Fruit fly (Drosophila melanogaster) whole organism, embryonic: ENCODE measurements around the gene Nazo.

Experiments
- Asciz ChIP-seq: fragments of 200-800 bp; sonication (Bioruptor generic); optimal IDR thresholded peaks from 2 replicates; lab custom pipeline; 2017; ENCODE audit warnings: missing biosample characterization, mild to moderate bottlenecking, missing genetic modification characterization, missing genetic modification reagents
- Atf-2 ChIP-seq: fragments of 200-800 bp; sonication (Bioruptor generic); optimal IDR thresholded peaks from 2 replicates; lab custom pipeline; 2016; ENCODE audit warnings: missing biosample characterization, missing genetic modification characterization
- CG10267 ChIP-seq: fragments of 200-800 bp; sonication (Bioruptor generic); optimal IDR thresholded peaks from 2 replicates; lab custom pipeline; 2018; ENCODE audit warnings: missing biosample characterization, mild to moderate bottlenecking, missing genetic modification characterization, moderate library complexity
- CG10431 ChIP-seq: fragments of 200-800 bp; sonication (Bioruptor generic); optimal IDR thresholded peaks from 3 replicates; lab custom pipeline; 2018; ENCODE audit warnings: missing biosample characterization, mild to moderate bottlenecking, missing genetic modification characterization
- CG11723 ChIP-seq: fragments of 200-800 bp; sonication (Bioruptor generic); optimal IDR thresholded peaks from 2 replicates; lab custom pipeline; 2017; ENCODE audit warnings: missing biosample characterization, mild to moderate bottlenecking, missing genetic modification characterization
- CG12155 ChIP-seq: fragments of 200-800 bp; sonication (Bioruptor generic); optimal IDR thresholded peaks from 3 replicates; lab custom pipeline; 2016; ENCODE audit warnings: missing biosample characterization, missing genetic modification characterization
- CG12391 ChIP-seq: fragments of 200-800 bp; sonication (Bioruptor generic); optimal IDR thresholded peaks from 3 replicates; lab custom pipeline; 2018; ENCODE audit warnings: missing biosample characterization, mild to moderate bottlenecking, missing genetic modification characterization, moderate library complexity
- CG13287 ChIP-seq: fragments of 200-800 bp; sonication (Bioruptor generic); IDR thresholded peaks from 2 replicates; pipeline ENCODE4 v1.3.6; 2022; ENCODE audit warnings: missing biosample characterization, missing genetic modification characterization; ENCODE audit not compliant: partially characterized antibody
- CG15696 ChIP-seq: fragments of 200-800 bp; sonication (Bioruptor generic); optimal IDR thresholded peaks from 2 replicates; lab custom pipeline; 2019; ENCODE audit warnings: missing biosample characterization, mild to moderate bottlenecking, missing genetic modification characterization, moderate library complexity
- CG16813 ChIP-seq: fragments of 200-800 bp; sonication (Bioruptor generic); IDR thresholded peaks from 3 replicates; pipeline ENCODE4 v1.3.6; 2022; ENCODE audit warnings: missing biosample characterization, missing genetic modification characterization; ENCODE audit not compliant: partially characterized antibody
- CG2712 ChIP-seq: fragments of 200-800 bp; optimal IDR thresholded peaks from 3 replicates; lab custom pipeline; 2019; ENCODE audit warnings: missing biosample characterization, mild to moderate bottlenecking, missing genetic modification characterization, moderate library complexity
- CG32532 ChIP-seq: fragments of 200-800 bp; sonication (Bioruptor generic); IDR thresholded peaks from 2 replicates; pipeline ENCODE4 v1.3.6; 2022; ENCODE audit warnings: missing biosample characterization, missing genetic modification characterization
- CG33213 ChIP-seq: fragments of 200-800 bp; sonication (Bioruptor generic); optimal IDR thresholded peaks from 3 replicates; lab custom pipeline; 2016; ENCODE audit warnings: missing biosample characterization, missing genetic modification characterization
- CG6813 ChIP-seq: fragments of 200-800 bp; sonication (Bioruptor generic); optimal IDR thresholded peaks from 2 replicates; lab custom pipeline; 2017; ENCODE audit warnings: missing biosample characterization, missing genetic modification characterization, mild to moderate bottlenecking, moderate library complexity, missing genetic modification reagents
- CG7963 ChIP-seq: fragments of 200-800 bp; sonication (Bioruptor generic); IDR thresholded peaks from 3 replicates; pipeline ENCODE4 v1.3.6; 2022; ENCODE audit warnings: missing biosample characterization, missing genetic modification characterization; ENCODE audit not compliant: partially characterized antibody
- CG9797 ChIP-seq: fragments of 200-800 bp; sonication (Bioruptor generic); optimal IDR thresholded peaks from 3 replicates; lab custom pipeline; 2018; ENCODE audit warnings: missing biosample characterization, mild to moderate bottlenecking, missing genetic modification characterization
- CTCF ChIP-seq: fragments of 200-800 bp; sonication (Bioruptor generic); optimal IDR thresholded peaks from 2 replicates; lab custom pipeline; 2017; ENCODE audit warnings: missing biosample characterization, mild to moderate bottlenecking, missing genetic modification characterization, moderate library complexity
- D19A ChIP-seq: fragments of 200-800 bp; optimal IDR thresholded peaks from 3 replicates; lab custom pipeline; 2019; ENCODE audit warnings: missing biosample characterization, mild to moderate bottlenecking, missing genetic modification characterization, moderate library complexity
- Dip2 ChIP-seq: fragments of 200-800 bp; sonication (Bioruptor generic); IDR thresholded peaks from 2 replicates; pipeline ENCODE4 v1.3.6; 2022; ENCODE audit warnings: missing biosample characterization, missing genetic modification characterization
- Doc3 ChIP-seq: fragments of 200-800 bp; sonication (Bioruptor generic); IDR thresholded peaks from 3 replicates; pipeline ENCODE4 v1.3.6; 2022; ENCODE audit warnings: missing biosample characterization, missing genetic modification characterization; ENCODE audit not compliant: partially characterized antibody
- Dref ChIP-seq: fragments of 200-800 bp; sonication (Bioruptor generic); IDR thresholded peaks from 2 replicates; pipeline ENCODE4 v1.3.6; 2022; ENCODE audit warnings: missing biosample characterization, missing genetic modification characterization
- HHEX ChIP-seq: fragments of 200-800 bp; sonication (Bioruptor generic); optimal IDR thresholded peaks from 3 replicates; lab custom pipeline; 2017; ENCODE audit warnings: missing biosample characterization, mild to moderate bottlenecking, missing genetic modification characterization, missing genetic modification reagents
- HmgD ChIP-seq: fragments of 200-800 bp; sonication (Bioruptor generic); optimal IDR thresholded peaks from 3 replicates; lab custom pipeline; 2016; ENCODE audit warnings: missing biosample characterization, missing genetic modification characterization
- Lhr ChIP-seq: fragments of 200-800 bp; sonication (Bioruptor generic); optimal IDR thresholded peaks from 3 replicates; lab custom pipeline; 2017; ENCODE audit warnings: mild to moderate bottlenecking, missing biosample characterization, missing genetic modification reagents, missing genetic modification characterization
- Lim3 ChIP-seq: fragments of 200-800 bp; sonication (Bioruptor generic); IDR thresholded peaks from 2 replicates; pipeline ENCODE4 v1.3.6; 2022; ENCODE audit warnings: missing biosample characterization, missing genetic modification characterization
- Mes4 ChIP-seq: fragments of 200-800 bp; sonication (Bioruptor generic); optimal IDR thresholded peaks from 2 replicates; lab custom pipeline; 2016; ENCODE audit warnings: missing biosample characterization, missing genetic modification characterization
- Myb ChIP-seq: fragments of 200-800 bp; sonication (Bioruptor generic); optimal IDR thresholded peaks from 2 replicates; lab custom pipeline; 2016; ENCODE audit warnings: missing biosample characterization, missing genetic modification characterization
- Nf-YC ChIP-seq: fragments of 200-800 bp; optimal IDR thresholded peaks from 3 replicates; lab custom pipeline; 2019; ENCODE audit warnings: missing biosample characterization, mild to moderate bottlenecking, missing genetic modification characterization, moderate library complexity
- Pdp1 ChIP-seq, 2 experiments: fragments of 200-800 bp; sonication (Bioruptor generic); optimal IDR thresholded peaks; 3 replicates each; lab custom pipeline; 2016; ENCODE audit warnings: missing biosample characterization in 2 of 2, missing genetic modification characterization in 2 of 2, mild to moderate bottlenecking in 1 of 2, moderate library complexity in 1 of 2
- Rfx ChIP-seq: fragments of 200-800 bp; sonication (Bioruptor generic); IDR thresholded peaks from 2 replicates; pipeline ENCODE4 v1.3.6; 2022; ENCODE audit warnings: missing biosample characterization, missing genetic modification characterization
- Side ChIP-seq: fragments of 200-800 bp; sonication (Bioruptor generic); optimal IDR thresholded peaks from 2 replicates; lab custom pipeline; 2016; ENCODE audit warnings: missing biosample characterization, missing genetic modification characterization
- ab ChIP-seq: fragments of 200-800 bp; sonication (Bioruptor generic); optimal IDR thresholded peaks from 2 replicates; lab custom pipeline; 2016; ENCODE audit warnings: missing biosample characterization, missing genetic modification characterization
- amos ChIP-seq: fragments of 200-800 bp; sonication (Bioruptor generic); IDR thresholded peaks from 2 replicates; pipeline ENCODE4 v1.3.6; 2022; ENCODE audit warnings: missing biosample characterization, missing genetic modification characterization; ENCODE audit not compliant: partially characterized antibody
- ato ChIP-seq: fragments of 200-800 bp; sonication (Bioruptor generic); IDR thresholded peaks from 2 replicates; pipeline ENCODE4 v1.3.6; 2022; ENCODE audit warnings: missing biosample characterization, missing genetic modification characterization; ENCODE audit not compliant: partially characterized antibody
- dpn ChIP-seq, 2 experiments: fragments of 200-800 bp; sonication (Bioruptor generic); optimal IDR thresholded peaks; 3 replicates each; lab custom pipeline; 2016; ENCODE audit warnings: missing biosample characterization in 2 of 2, missing genetic modification characterization in 2 of 2
- fd102C ChIP-seq: fragments of 200-800 bp; sonication (Bioruptor generic); optimal IDR thresholded peaks from 2 replicates; lab custom pipeline; 2018; ENCODE audit warnings: missing biosample characterization, mild to moderate bottlenecking, missing genetic modification characterization, moderate library complexity
- gfzf ChIP-seq: fragments of 200-800 bp; sonication (Bioruptor generic); optimal IDR thresholded peaks from 2 replicates; lab custom pipeline; 2016; ENCODE audit warnings: missing biosample characterization, mild to moderate bottlenecking, missing genetic modification characterization, moderate library complexity
- gsb ChIP-seq: fragments of 200-800 bp; sonication (Bioruptor generic); IDR thresholded peaks from 2 replicates; pipeline ENCODE4 v1.3.6; 2022; ENCODE audit warnings: missing biosample characterization, missing genetic modification characterization
- insv ChIP-seq, 2 experiments: fragments of 200-800 bp; sonication (Bioruptor generic); optimal IDR thresholded peaks; 3 replicates each; lab custom pipeline; 2016 to 2018; ENCODE audit warnings: missing biosample characterization in 2 of 2, missing genetic modification characterization in 2 of 2
- kah ChIP-seq: fragments of 200-800 bp; sonication (Bioruptor generic); optimal IDR thresholded peaks from 2 replicates; lab custom pipeline; 2018; ENCODE audit warnings: missing biosample characterization, mild to moderate bottlenecking, missing genetic modification characterization
- knrl ChIP-seq: fragments of 200-800 bp; sonication (Bioruptor generic); IDR thresholded peaks from 3 replicates; pipeline ENCODE4 v1.3.6; 2022; ENCODE audit warnings: missing biosample characterization, missing genetic modification characterization; ENCODE audit not compliant: partially characterized antibody
- onecut ChIP-seq: fragments of 200-800 bp; sonication (Bioruptor generic); IDR thresholded peaks from 2 replicates; pipeline ENCODE4 v1.3.6; 2022; ENCODE audit warnings: missing biosample characterization, missing genetic modification characterization
- otp ChIP-seq: fragments of 200-800 bp; sonication (Bioruptor generic); IDR thresholded peaks from 3 replicates; pipeline ENCODE4, ENCODE4 v1.3.6; 2022; ENCODE audit warnings: missing biosample characterization, missing genetic modification characterization
- pros ChIP-seq: fragments of 200-800 bp; sonication (Bioruptor generic); optimal IDR thresholded peaks from 3 replicates; lab custom pipeline; 2019; ENCODE audit warnings: missing biosample characterization, mild to moderate bottlenecking, missing genetic modification characterization, moderate library complexity
- sens ChIP-seq: fragments of 200-800 bp; sonication (Bioruptor generic); peaks from one replicate; lab custom pipeline; 2016; ENCODE audit warnings: missing biosample characterization, missing genetic modification characterization
- tap ChIP-seq: fragments of 200-800 bp; optimal IDR thresholded peaks from 3 replicates; lab custom pipeline; 2019; ENCODE audit warnings: missing biosample characterization, mild to moderate bottlenecking, missing genetic modification characterization, moderate library complexity
- tll ChIP-seq, 2 experiments: fragments of 200-800 bp in 1 of 2; fragments of >200 bp in 1 of 2; sonication (Bioruptor generic) in 1 of 2; optimal IDR thresholded peaks; 2 replicates each; lab custom pipeline; 2017 to 2019; ENCODE audit warnings: missing biosample characterization in 2 of 2, missing genetic modification characterization in 2 of 2, mild to moderate bottlenecking in 1 of 2, moderate library complexity in 1 of 2
- toy ChIP-seq: fragments of 200-800 bp; sonication (Bioruptor generic); IDR thresholded peaks from 2 replicates; pipeline ENCODE4 v1.3.6; 2022; ENCODE audit warnings: missing biosample characterization, missing genetic modification characterization
- tx ChIP-seq: fragments of 200-800 bp; sonication (Bioruptor generic); optimal IDR thresholded peaks from 2 replicates; lab custom pipeline; 2016; ENCODE audit warnings: missing biosample characterization, missing genetic modification characterization
- zen ChIP-seq: fragments of 200-800 bp; sonication (Bioruptor generic); optimal IDR thresholded peaks from 3 replicates; lab custom pipeline; 2018; ENCODE audit warnings: missing biosample characterization, mild to moderate bottlenecking, missing genetic modification characterization, moderate library complexity

The Nazo gene

DNA sequence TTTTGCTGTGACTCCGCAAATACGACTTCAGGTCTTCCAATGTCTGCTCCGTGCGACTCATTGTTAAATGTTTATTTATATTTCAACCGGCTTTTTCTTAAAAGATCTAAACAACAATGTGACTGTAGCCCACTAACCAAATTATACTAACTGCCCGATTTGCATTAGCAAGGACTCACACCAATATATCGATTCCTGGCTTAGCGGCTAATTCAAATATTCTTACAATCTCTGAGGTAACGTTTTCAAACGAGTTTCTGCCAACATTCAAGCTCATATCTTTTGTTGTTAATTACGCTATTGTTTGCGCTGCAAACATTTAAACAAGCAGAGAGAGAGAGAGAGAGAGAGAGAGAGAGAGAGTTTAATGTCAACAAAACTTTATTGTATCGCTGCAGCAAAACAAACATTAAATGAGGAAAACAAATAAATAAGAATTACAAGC lies 20.9 kb downstream of the Nazo start, which contains the start of gene tex (continued):
- TF ChIP-seq insv (GFP tag; optimal IDR thresholded peaks at IDR 0.05; lab: Kevin White, UChicago), result peak in 1 of 2 experiments; percentile 57
- TF ChIP-seq CG6813 (GFP tag; lab: Kevin White, UChicago), result peak; percentile 67
- TF ChIP-seq CTCF (GFP tag; lab: Kevin White, UChicago), result peak; percentile 19
- TF ChIP-seq gfzf (GFP tag; lab: Kevin White, UChicago), result peak; percentile 95
- peak; percentile 67 for TF ChIP-seq CG13287 (GFP tag; lab: Robert Waterston, UW)
- TF ChIP-seq CG33213 (GFP tag; lab: Kevin White, UChicago), result peak; percentile 58
- TF ChIP-seq otp (GFP tag; lab: Robert Waterston, UW), result peak; percentile 29; the same call in 1 of the 3 replicates
- TF ChIP-seq dpn (GFP tag; optimal IDR thresholded peaks at IDR 0.05; lab: Kevin White, UChicago), result no peak
- TF ChIP-seq amos (GFP tag; lab: Robert Waterston, UW), result peak; percentile 51
- TF ChIP-seq CG7963, result no peak
- TF ChIP-seq CG15696, result peak; percentile 68
- TF ChIP-seq HHEX (GFP tag; lab: Kevin White, UChicago), result peak; percentile 37
- no peak for TF ChIP-seq pros (GFP tag; lab: Kevin White, UChicago)
- TF ChIP-seq knrl (GFP tag; lab: Robert Waterston, UW), result peak; percentile 27; the same call in 1 of the 3 replicates
- TF ChIP-seq CG9797 (GFP tag; lab: Kevin White, UChicago), result peak; percentile 74
- no peak for TF ChIP-seq CG32532 (GFP tag; lab: Robert Waterston, UW)
- TF ChIP-seq tx, result no peak
- TF ChIP-seq CG16813 (GFP tag; lab: Robert Waterston, UW), result 0 out of 3 replicates have a peak, but pooled peaks have one; percentile 31
- TF ChIP-seq gsb, result no peak
- peak; percentile 31 for TF ChIP-seq CG10431 (GFP tag; lab: Kevin White, UChicago)
- no peak for TF ChIP-seq Doc3 (GFP tag; lab: Robert Waterston, UW)
- peak; percentile 35 for TF ChIP-seq Mes4 (GFP tag; lab: Kevin White, UChicago)
- TF ChIP-seq tll (GFP tag; optimal IDR thresholded peaks at IDR 0.05; lab: Kevin White, UChicago), result peak in 1 of 2 experiments; percentile 16
- peak; percentile 53 for TF ChIP-seq onecut
- TF ChIP-seq CG12391, result peak; percentile 27
- peak; percentile 25 for TF ChIP-seq CG11723 (GFP tag; lab: Kevin White, UChicago)
- peak in 1 of 2 experiments; percentile 76 for TF ChIP-seq Pdp1 (GFP tag; optimal IDR thresholded peaks at IDR 0.05; lab: Kevin White, UChicago)
- TF ChIP-seq Asciz (GFP tag; lab: Kevin White, UChicago), result peak; percentile 89
- no peak for TF ChIP-seq Side
- no peak for TF ChIP-seq Atf-2 (GFP tag; lab: Kevin White, UChicago)
- peak; percentile 1 for TF ChIP-seq fd102C (GFP tag; lab: Kevin White, UChicago)
- TF ChIP-seq sens (GFP tag; lab: Kevin White, UChicago), result peak; percentile 94
- peak; percentile 17 for TF ChIP-seq kah
- TF ChIP-seq D19A, result peak; percentile 30
- TF ChIP-seq CG12155 (GFP tag; lab: Kevin White, UChicago), result no peak
- no peak for TF ChIP-seq ab (GFP tag; lab: Kevin White, UChicago)
- TF ChIP-seq ato (GFP tag; lab: Robert Waterston, UW), result no peak
- peak; percentile 55 for TF ChIP-seq CG2712 (tag; lab: Kevin White, UChicago)
- peak; percentile 59 for TF ChIP-seq Myb (GFP tag; lab: Kevin White, UChicago)
- no peak for TF ChIP-seq Dip2
- TF ChIP-seq HmgD (GFP tag; lab: Kevin White, UChicago), result peak; percentile 35
- TF ChIP-seq toy (GFP tag; lab: Robert Waterston, UW), result no peak
- TF ChIP-seq Dref (GFP tag; lab: Robert Waterston, UW), result peak; percentile 86
- peak; percentile 47 for TF ChIP-seq CG10267 (tag; lab: Kevin White, UChicago)
- TF ChIP-seq tap (tag; lab: Kevin White, UChicago), result no peak
- no peak for TF ChIP-seq Rfx (GFP tag; lab: Robert Waterston, UW)
- no peak for TF ChIP-seq Lim3
- TF ChIP-seq Nf-YC, result no peak
- peak; percentile 6 for TF ChIP-seq zen (tag; lab: Kevin White, UChicago)
- TF ChIP-seq Lhr (GFP tag; lab: Kevin White, UChicago), result peak; percentile 55
